Worm (Caenorhabditis elegans) whole organism, young adult: ENCODE measurements around the gene ZK262.20.
"Not testable (repeated sequence)": the region's sequence is repeated elsewhere in the genome, so short reads cannot be mapped to it uniquely, and the experiment has no call there.

ENCODE experiments used
- F33H1.4 ChIP-seq: fragments of 200-800 bp; sonication (Bioruptor generic); IDR thresholded peaks from 2 replicates; pipeline ENCODE4 v1.3.6; 2022; ENCODE audit warnings: missing genetic modification reagents, missing genetic modification characterization, missing compliant biosample characterization
- F57A8.1 ChIP-seq: fragments of 200-800 bp; sonication (Bioruptor generic); optimal IDR thresholded peaks from 2 replicates; lab custom pipeline; 2018; ENCODE audit warnings: mild to moderate bottlenecking, missing genetic modification characterization, moderate library complexity, missing compliant biosample characterization
- Y53F4B.3 ChIP-seq: fragments of 200-800 bp; sonication (Bioruptor generic); IDR thresholded peaks from 2 replicates; pipeline ENCODE4 v1.3.6; 2022; ENCODE audit warnings: missing genetic modification reagents, missing genetic modification characterization, missing compliant biosample characterization
- hlh-12 ChIP-seq: sonication (generic microtip); optimal IDR thresholded peaks from 2 replicates; lab custom pipeline; 2016; ENCODE audit warnings: missing genetic modification characterization, missing compliant biosample characterization
- let-526 ChIP-seq: fragments of 200-800 bp; sonication (Bioruptor generic); IDR thresholded peaks from 2 replicates; pipeline ENCODE4 v1.3.6; 2022; ENCODE audit warnings: missing genetic modification reagents, missing genetic modification characterization, missing compliant biosample characterization
- lin-54 ChIP-seq: fragments of 200-800 bp; sonication (Bioruptor generic); optimal IDR thresholded peaks from 2 replicates; lab custom pipeline; 2018; ENCODE audit warnings: mild to moderate bottlenecking, missing genetic modification characterization, missing compliant biosample characterization
- repo-1 ChIP-seq: sonication (generic microtip); optimal IDR thresholded peaks from 2 replicates; lab custom pipeline; 2017; ENCODE audit warnings: mild to moderate bottlenecking, missing genetic modification characterization, missing compliant biosample characterization
- sdz-38 ChIP-seq: sonication (generic microtip); optimal IDR thresholded peaks from 2 replicates; lab custom pipeline; 2016; ENCODE audit warnings: missing genotype, missing genetic modification characterization, missing compliant biosample characterization
- unc-130 ChIP-seq: sonication (generic microtip); optimal IDR thresholded peaks from 2 replicates; lab custom pipeline; 2016; ENCODE audit warnings: missing genetic modification reagents, missing genetic modification characterization, missing compliant biosample characterization

DNA sequence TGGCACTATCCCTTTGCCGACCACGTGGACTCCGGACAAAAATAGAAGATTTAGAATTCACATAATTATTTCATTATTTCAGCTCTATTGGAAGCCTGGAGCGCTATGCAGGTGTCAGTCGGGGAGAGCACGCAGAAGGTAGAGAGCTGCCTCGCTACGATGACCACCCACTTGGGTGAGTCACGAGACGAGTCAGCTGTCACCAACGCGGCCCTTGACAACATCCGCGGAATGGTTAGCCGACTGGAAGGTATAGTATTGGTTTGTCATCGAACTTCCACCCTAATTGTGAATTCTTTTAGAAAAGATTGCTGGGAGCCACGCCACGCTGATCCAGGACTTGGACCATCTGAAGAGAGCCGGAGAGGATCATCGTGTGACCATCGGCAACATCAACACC is 4.6 kb upstream of the ZK262.20 start, which contains the start of gene ZK262.9:
- not testable (repeated sequence) for TF ChIP-seq lin-54 (GFP tag; lab: Kevin White, UChicago); Y53F4B.3; F33H1.4 (GFP tag; lab: Robert Waterston, UW); let-526; unc-130 (GFP tag; lab: Kevin White, UChicago); repo-1 (tag; lab: Kevin White, UChicago); sdz-38 (tag; lab: Kevin White, UChicago); F57A8.1 (GFP tag; lab: Kevin White, UChicago); hlh-12 (tag; lab: Kevin White, UChicago)
